Worm (Caenorhabditis elegans) whole organism, L3 larva: Measurements from ENCODE around the gene let-99.

ENCODE experiments used
- R02D3.7 ChIP-seq: fragments of 150-350 bp; optimal IDR thresholded peaks from 2 replicates; lab custom pipeline; 2014; ENCODE audit warnings: missing biosample characterization, missing genetic modification characterization
- aly-2 ChIP-seq: fragments of 150-350 bp; optimal IDR thresholded peaks from 2 replicates; lab custom pipeline; 2014; ENCODE audit warnings: missing biosample characterization, missing genetic modification characterization
- ceh-16 ChIP-seq: sonication (generic microtip); optimal IDR thresholded peaks from 2 replicates; lab custom pipeline; 2017; ENCODE audit warnings: missing biosample characterization, missing genetic modification characterization
- ceh-82 ChIP-seq: fragments of 150-350 bp; optimal IDR thresholded peaks from 2 replicates; lab custom pipeline; 2014; ENCODE audit warnings: missing biosample characterization, missing genetic modification characterization
- ceh-9 ChIP-seq: sonication (generic microtip); optimal IDR thresholded peaks from 2 replicates; lab custom pipeline; 2018; ENCODE audit warnings: missing biosample characterization, missing genetic modification characterization
- egl-27 ChIP-seq: sonication (generic microtip); optimal IDR thresholded peaks from 4 replicates; lab custom pipeline; 2017; ENCODE audit warnings: missing biosample characterization, missing genetic modification reagents, missing genetic modification characterization
- egl-5 ChIP-seq: fragments of 150-350 bp; optimal IDR thresholded peaks from 2 replicates; lab custom pipeline; 2017; ENCODE audit warnings: missing biosample characterization, missing genetic modification reagents, missing genetic modification characterization, inconsistent platforms
- elt-2 ChIP-seq: sonication (generic microtip); optimal IDR thresholded peaks from 2 replicates; lab custom pipeline; 2016; ENCODE audit warnings: missing genetic modification reagents, mild to moderate bottlenecking, missing genetic modification characterization, missing compliant biosample characterization
- elt-3 ChIP-seq, 3 experiments: fragments of 150-350 bp in 1 of 3; sonication (generic microtip) in 2 of 3; optimal IDR thresholded peaks; 2 replicates in 2 of 3; 4 replicates in 1 of 3; lab custom pipeline; 2014 to 2017; ENCODE audit warnings: missing biosample characterization in 3 of 3, missing genetic modification characterization in 3 of 3
- fkh-10 ChIP-seq: sonication (generic microtip); optimal IDR thresholded peaks from 2 replicates; lab custom pipeline; 2017; ENCODE audit warnings: missing biosample characterization, missing genetic modification reagents, missing genetic modification characterization
- fos-1 ChIP-seq: fragments of 150-350 bp; optimal IDR thresholded peaks from 2 replicates; lab custom pipeline; 2014; ENCODE audit warnings: missing biosample characterization, missing genetic modification characterization
- hmg-11 ChIP-seq: sonication (generic microtip); optimal IDR thresholded peaks from 2 replicates; lab custom pipeline; 2016; ENCODE audit warnings: missing genetic modification characterization, missing compliant biosample characterization
- jun-1 ChIP-seq: fragments of 150-350 bp; optimal IDR thresholded peaks from 2 replicates; lab custom pipeline; 2014; ENCODE audit warnings: missing biosample characterization, missing genetic modification reagents, missing genetic modification characterization
- lin-39 ChIP-seq: fragments of 150-350 bp; optimal IDR thresholded peaks from 2 replicates; lab custom pipeline; 2018; ENCODE audit warnings: missing biosample characterization, missing genetic modification reagents, missing genetic modification characterization
- mml-1 ChIP-seq: fragments of 150-350 bp; sonication (generic microtip); optimal IDR thresholded peaks from 3 replicates; lab custom pipeline; 2014; ENCODE audit warnings: missing biosample characterization, missing genetic modification characterization
- nfya-1 ChIP-seq: sonication (generic microtip); optimal IDR thresholded peaks from 2 replicates; lab custom pipeline; 2017; ENCODE audit warnings: missing genetic modification characterization, mild to moderate bottlenecking, missing compliant biosample characterization, antibody characterized with exemption, moderate library complexity; ENCODE audit not compliant: insufficient read depth
- nhr-11 ChIP-seq: fragments of 150-350 bp; optimal IDR thresholded peaks from 2 replicates; lab custom pipeline; 2014; ENCODE audit warnings: missing biosample characterization, missing genetic modification characterization
- nhr-25 ChIP-seq: sonication (generic microtip); optimal IDR thresholded peaks from 2 replicates; lab custom pipeline; 2017; ENCODE audit warnings: missing biosample characterization, missing genetic modification characterization
- nhr-43 ChIP-seq: sonication (generic microtip); optimal IDR thresholded peaks from 2 replicates; lab custom pipeline; 2016; ENCODE audit warnings: mild to moderate bottlenecking, missing genetic modification characterization, missing compliant biosample characterization; ENCODE audit not compliant: poor library complexity, severe bottlenecking
- nhr-76 ChIP-seq: fragments of 150-350 bp; sonication (generic microtip); optimal IDR thresholded peaks from 5 replicates; lab custom pipeline; 2014; ENCODE audit warnings: missing biosample characterization, missing genetic modification characterization
- nhr-77 ChIP-seq: fragments of 150-350 bp; optimal IDR thresholded peaks from 2 replicates; lab custom pipeline; 2014; ENCODE audit warnings: missing biosample characterization, missing genetic modification characterization
- pha-4 ChIP-seq: fragments of 150-350 bp; optimal IDR thresholded peaks from 2 replicates; lab custom pipeline; 2014; ENCODE audit warnings: missing biosample characterization, missing genetic modification reagents, missing genetic modification characterization
- sea-2 ChIP-seq: fragments of 150-350 bp; sonication (generic microtip); optimal IDR thresholded peaks from 4 replicates; lab custom pipeline; 2014; ENCODE audit warnings: missing biosample characterization, missing genetic modification reagents, missing genetic modification characterization
- snpc-4 ChIP-seq: fragments of 150-350 bp; optimal IDR thresholded peaks from 2 replicates; lab custom pipeline; 2014; ENCODE audit warnings: missing biosample characterization, missing genetic modification characterization
- zag-1 ChIP-seq: fragments of 150-350 bp; optimal IDR thresholded peaks from 2 replicates; lab custom pipeline; 2014; ENCODE audit warnings: missing biosample characterization, missing genetic modification characterization
- ztf-11 ChIP-seq: fragments of 150-350 bp; optimal IDR thresholded peaks from 2 replicates; lab custom pipeline; 2014; ENCODE audit warnings: missing biosample characterization, missing genetic modification characterization

let-99 gene

DNA sequence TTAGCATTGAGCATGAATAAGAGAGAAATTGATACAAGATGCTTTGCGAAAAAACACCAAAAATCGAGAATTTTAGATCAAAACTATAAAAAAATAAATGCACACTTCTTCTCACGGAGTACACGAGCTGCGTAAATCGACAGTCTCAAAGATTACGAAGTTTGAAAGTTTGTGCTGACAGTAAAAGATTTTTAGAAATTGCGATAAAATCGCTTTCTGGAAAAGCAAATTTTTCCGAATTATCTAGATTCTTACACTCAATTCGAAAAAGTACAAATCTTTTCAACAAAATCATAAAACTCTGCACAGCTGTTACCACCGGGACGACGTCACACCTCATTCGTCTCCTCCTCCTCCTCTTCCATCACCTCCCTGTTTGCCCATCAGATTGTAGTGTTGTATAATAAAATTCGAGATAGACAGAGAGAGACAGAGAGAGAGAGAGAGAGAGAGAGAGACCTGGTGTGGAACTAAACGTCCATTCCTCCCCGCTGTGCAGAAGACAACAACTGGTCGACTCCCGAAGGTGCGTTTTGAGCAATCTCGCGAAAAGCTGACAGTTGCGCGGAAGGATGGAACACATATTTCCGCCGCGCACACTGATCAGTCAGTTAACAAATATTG is 47.6 kb downstream of the let-99 start:
- TF ChIP-seq nfya-1 (tag; lab: Kevin White, UChicago) (peak; percentile 15), nhr-76 (no peak), jun-1 (tag; lab: Kevin White, UChicago) (no peak), ceh-82 (tag; lab: Kevin White, UChicago) (no peak), egl-5 (tag; lab: Kevin White, UChicago) (peak; percentile 82)

DNA sequence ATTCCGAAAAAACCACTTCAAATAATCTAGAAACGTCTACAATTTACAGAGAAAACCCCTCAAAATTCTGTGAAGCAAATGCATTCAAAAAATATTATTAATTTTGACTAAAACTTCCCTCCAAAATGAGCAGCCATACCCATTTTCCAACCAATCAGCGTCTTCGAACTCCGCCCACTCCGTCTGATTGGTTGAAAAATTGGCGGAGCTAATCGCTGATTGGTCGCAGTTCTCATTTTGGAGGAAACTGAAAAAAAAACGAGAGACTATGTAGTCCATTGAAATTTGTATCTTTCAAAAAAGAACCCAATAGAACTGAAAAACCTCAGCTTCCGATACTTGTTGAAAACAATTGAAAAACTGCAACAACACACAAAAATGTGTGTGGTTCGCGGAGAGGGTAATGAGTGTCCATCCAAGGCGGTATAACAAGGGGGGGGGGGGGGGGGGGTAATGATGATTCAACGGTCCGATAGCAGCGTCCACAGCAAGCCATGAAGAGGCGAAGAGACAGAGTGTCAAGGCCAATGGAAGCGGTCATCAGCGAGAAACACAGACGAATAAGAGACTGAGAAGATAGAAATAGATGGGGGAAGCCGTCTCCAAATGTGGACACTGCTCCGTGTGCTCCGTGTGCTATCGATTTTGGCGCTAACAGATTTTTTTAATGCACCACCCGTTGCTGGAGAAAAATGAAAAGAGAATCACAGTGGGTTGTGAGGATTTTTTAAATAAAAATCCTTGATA is 49.5 kb downstream of the let-99 start:
- no peak for TF ChIP-seq R02D3.7
- no peak for TF ChIP-seq zag-1 (tag; lab: Kevin White, UChicago)
- TF ChIP-seq hmg-11 (tag; lab: Kevin White, UChicago) = peak; percentile 54
- no peak for TF ChIP-seq ceh-16
- no peak for TF ChIP-seq egl-27 (tag; lab: Kevin White, UChicago)
- TF ChIP-seq snpc-4 (tag; lab: Kevin White, UChicago) = no peak
- peak; percentile 97 for TF ChIP-seq nfya-1 (tag; lab: Kevin White, UChicago)
- peak; percentile 50 for TF ChIP-seq lin-39 (tag; lab: Kevin White, UChicago)
- no peak for TF ChIP-seq fkh-10 (GFP tag; lab: Kevin White, UChicago)

DNA sequence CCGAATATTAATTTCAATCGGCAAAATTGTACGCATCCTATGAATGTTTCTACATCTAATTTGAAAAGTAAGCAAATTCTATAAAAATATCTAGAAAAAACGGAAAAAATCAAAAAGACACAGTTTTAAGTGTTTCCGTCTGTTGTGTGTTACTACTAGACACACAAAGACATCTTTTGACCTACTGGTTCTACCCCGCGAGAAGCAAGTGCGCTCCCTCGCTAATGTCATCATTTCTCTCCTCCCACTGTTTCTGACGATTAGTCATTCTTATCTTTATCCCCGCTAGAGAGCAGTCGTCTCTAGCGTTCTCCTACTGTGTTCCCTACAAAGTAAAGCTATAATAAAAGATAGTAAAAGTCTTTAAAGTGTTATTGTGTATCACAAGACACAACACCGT is 50.3 kb downstream of the let-99 start:
- TF ChIP-seq ceh-9 (tag; lab: Kevin White, UChicago) (no peak), nhr-43 (tag; lab: Kevin White, UChicago) (no peak), lin-39 (tag; lab: Kevin White, UChicago) (no peak), nhr-77 (tag; lab: Kevin White, UChicago) (no peak), mml-1 (tag; lab: Kevin White, UChicago) (no peak), nfya-1 (tag; lab: Kevin White, UChicago) (no peak), fos-1 (no peak), ztf-11 (tag; lab: Kevin White, UChicago) (no peak), nhr-25 (tag; lab: Kevin White, UChicago) (no peak), sea-2 (no peak), nhr-11 (tag; lab: Kevin White, UChicago) (no peak), ceh-16 (no peak), aly-2 (tag; lab: Kevin White, UChicago) (no peak)
- TF ChIP-seq, all 47 proteins: peak for 0

DNA sequence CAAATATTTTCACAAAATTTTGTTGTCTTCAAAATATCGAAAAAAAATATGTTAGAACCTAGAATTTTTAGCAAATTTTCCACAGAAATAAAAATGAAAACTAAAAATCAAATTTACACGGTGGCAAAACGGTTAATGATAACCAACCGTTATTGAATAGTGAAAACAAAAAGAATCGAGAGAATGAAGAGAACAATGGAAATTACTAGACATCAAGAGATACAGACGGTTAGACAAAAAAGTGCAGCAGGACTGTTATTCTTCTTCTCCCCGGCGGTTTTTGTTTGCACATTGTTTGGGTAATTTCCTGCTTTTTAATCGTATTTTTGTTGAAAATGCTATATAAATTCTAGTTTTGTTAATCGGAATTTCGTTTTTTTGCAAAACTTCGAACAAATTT is 51.2 kb downstream of the let-99 start:
- peak; percentile 61 for TF ChIP-seq pha-4
- TF ChIP-seq elt-2 = peak; percentile 11
- no peak for TF ChIP-seq elt-3 (tag; optimal IDR thresholded peaks at IDR 0.05; lab: Kevin White, UChicago)
- peak; percentile 0 for TF ChIP-seq nfya-1 (tag; lab: Kevin White, UChicago)
- TF ChIP-seq egl-27 (tag; lab: Kevin White, UChicago) = no peak
